Worm (Caenorhabditis elegans): ENCODE measurements around the gene F43C1.5.

Gene F43C1.5

ce11 chrIII:4204964-4205363 is 24.0 kb upstream of the F43C1.5 start:
- no peak for TF ChIP-seq nfya-1 (tag; optimal IDR thresholded peaks at IDR 0.05; ENCODE audit: insufficient read depth)
- no peak for TF ChIP-seq ceh-82 (tag; optimal IDR thresholded peaks at IDR 0.05)
- no peak for TF ChIP-seq ztf-11 (tag; optimal IDR thresholded peaks at IDR 0.05)
- no peak for TF ChIP-seq sea-2 (GFP tag; optimal IDR thresholded peaks at IDR 0.05)
- no peak for TF ChIP-seq nhr-67 (tag; optimal IDR thresholded peaks at IDR 0.05)
- TF ChIP-seq nhr-28 (tag; optimal IDR thresholded peaks at IDR 0.05), result no peak
- no peak for TF ChIP-seq snpc-4 (tag; optimal IDR thresholded peaks at IDR 0.05)
- TF ChIP-seq ZK546.5 (tag; optimal IDR thresholded peaks at IDR 0.05), result no peak
- no peak for TF ChIP-seq zag-1 (tag; optimal IDR thresholded peaks at IDR 0.05)

ce11 chrIII:4205751-4206327 is 23.1 kb upstream of the F43C1.5 start, which contains the start of gene R74.8:
Gene R74.8 (plus strand): TSS chrIII:4206277.
- no peak for TF ChIP-seq nhr-12 (tag; optimal IDR thresholded peaks at IDR 0.05)
- TF ChIP-seq elt-3 (tag; optimal IDR thresholded peaks at IDR 0.05), result no peak
- TF ChIP-seq nfya-1 (tag; optimal IDR thresholded peaks at IDR 0.05; ENCODE audit: insufficient read depth), result peak; percentile 11
- no peak for TF ChIP-seq fos-1 (tag; optimal IDR thresholded peaks at IDR 0.05)

ce11 chrIII:4208210-4208609 is 20.7 kb upstream of the F43C1.5 start:
- no peak for TF ChIP-seq ztf-11 (tag; optimal IDR thresholded peaks at IDR 0.05)
- no peak for TF ChIP-seq nhr-23 (tag; optimal IDR thresholded peaks at IDR 0.05)
- TF ChIP-seq mdl-1 (tag; optimal IDR thresholded peaks at IDR 0.05), result no peak
- TF ChIP-seq egl-5 (tag; optimal IDR thresholded peaks at IDR 0.05), result no peak
- no peak for TF ChIP-seq zag-1 (tag; optimal IDR thresholded peaks at IDR 0.05)
- no peak for TF ChIP-seq hmg-11 (tag; optimal IDR thresholded peaks at IDR 0.05)
- no peak for TF ChIP-seq lsy-12 (tag; optimal IDR thresholded peaks at IDR 0.05)
- TF ChIP-seq elt-2 (tag; optimal IDR thresholded peaks at IDR 0.05), result no peak
- no peak for TF ChIP-seq ama-1 (optimal IDR thresholded peaks at IDR 0.05)
- no peak for TF ChIP-seq eor-1 (tag; optimal IDR thresholded peaks at IDR 0.05)
- TF ChIP-seq lin-39 (tag; optimal IDR thresholded peaks at IDR 0.05), result no peak
- no peak for TF ChIP-seq ceh-9 (tag; optimal IDR thresholded peaks at IDR 0.05)

ce11 chrIII:4209188-4209587 is 19.8 kb upstream of the F43C1.5 start, which contains the start of gene phlp-2:
Gene phlp-2 (plus strand): TSS chrIII:4209488.
- TF ChIP-seq unc-62 (GFP tag; optimal IDR thresholded peaks at IDR 0.05), result no peak

ce11 chrIII:4210661-4211060 is 18.3 kb upstream of the F43C1.5 start:
- no peak for TF ChIP-seq egl-5 (tag; optimal IDR thresholded peaks at IDR 0.05)
- no peak for TF ChIP-seq elt-1 (tag; optimal IDR thresholded peaks at IDR 0.05)
- peak; percentile 93 for TF ChIP-seq nfya-1 (tag; optimal IDR thresholded peaks at IDR 0.05; ENCODE audit: insufficient read depth)

ce11 chrIII:4220864-4221263 is 8.1 kb upstream of the F43C1.5 start:
- TF ChIP-seq ztf-11 (tag; optimal IDR thresholded peaks at IDR 0.05), result no peak
- TF ChIP-seq ceh-16 (tag; optimal IDR thresholded peaks at IDR 0.05), result no peak
- TF ChIP-seq nfya-1 (tag; optimal IDR thresholded peaks at IDR 0.05; ENCODE audit: insufficient read depth), result no peak
- TF ChIP-seq skn-1 (tag; optimal IDR thresholded peaks at IDR 0.05), result no peak
- TF ChIP-seq unc-62 (GFP tag; optimal IDR thresholded peaks at IDR 0.05), result no peak
- TF ChIP-seq nhr-43 (tag; optimal IDR thresholded peaks at IDR 0.05; ENCODE audit: poor library complexity, severe bottlenecking), result no peak
- no peak for TF ChIP-seq nhr-25 (tag; optimal IDR thresholded peaks at IDR 0.05)
- no peak for TF ChIP-seq lsy-12 (tag; optimal IDR thresholded peaks at IDR 0.05)
- no peak for TF ChIP-seq nhr-28 (tag; optimal IDR thresholded peaks at IDR 0.05)
- TF ChIP-seq lin-39 (tag; optimal IDR thresholded peaks at IDR 0.05), result no peak
- TF ChIP-seq ceh-82 (tag; optimal IDR thresholded peaks at IDR 0.05), result no peak
- no peak for TF ChIP-seq ceh-28 (tag; optimal IDR thresholded peaks at IDR 0.05)
- no peak for TF ChIP-seq elt-1 (tag; optimal IDR thresholded peaks at IDR 0.05)
- no peak for TF ChIP-seq nhr-23 (tag; optimal IDR thresholded peaks at IDR 0.05)
- no peak for TF ChIP-seq elt-3 (tag; optimal IDR thresholded peaks at IDR 0.05)
- TF ChIP-seq nhr-76 (tag; optimal IDR thresholded peaks at IDR 0.05), result no peak
- TF ChIP-seq lin-15B (tag; optimal IDR thresholded peaks at IDR 0.05), result no peak

Measured in whole organism, L3 larva.